Fruit fly (Drosophila melanogaster) whole organism, embryonic: ENCODE results near the gene Csk.

Experiments
- CG10543 ChIP-seq: fragments of 200-800 bp; sonication (Bioruptor generic); optimal IDR thresholded peaks from 3 replicates; lab custom pipeline; 2017; ENCODE audit warnings: missing biosample characterization, mild to moderate bottlenecking, missing genetic modification characterization, moderate library complexity
- CG10979 ChIP-seq: fragments of 200-800 bp; sonication (Bioruptor generic); optimal IDR thresholded peaks from 2 replicates; lab custom pipeline; 2018; ENCODE audit warnings: missing biosample characterization, mild to moderate bottlenecking, missing genetic modification characterization, moderate library complexity
- CG11247 ChIP-seq: fragments of 200-800 bp; sonication (Bioruptor generic); IDR thresholded peaks from 2 replicates; pipeline ENCODE4 v1.3.6; 2022; ENCODE audit warnings: missing biosample characterization, missing genetic modification characterization
- CG12155 ChIP-seq: fragments of 200-800 bp; sonication (Bioruptor generic); optimal IDR thresholded peaks from 3 replicates; lab custom pipeline; 2016; ENCODE audit warnings: missing biosample characterization, missing genetic modification characterization
- CG12744 ChIP-seq: fragments of 200-800 bp; sonication (Bioruptor generic); optimal IDR thresholded peaks from 2 replicates; lab custom pipeline; 2016; ENCODE audit warnings: missing biosample characterization, missing genetic modification characterization
- CG14441 ChIP-seq: fragments of 200-800 bp; sonication (Bioruptor generic); IDR thresholded peaks from 2 replicates; pipeline ENCODE4 v1.3.6; 2022; ENCODE audit warnings: missing biosample characterization, missing genetic modification characterization
- CG32772 ChIP-seq: fragments of 200-800 bp; sonication (Bioruptor generic); IDR thresholded peaks from 2 replicates; pipeline ENCODE4 v1.3.6; 2022; ENCODE audit warnings: missing biosample characterization, missing genetic modification characterization
- CG4730 ChIP-seq: fragments of 200-800 bp; sonication (Bioruptor generic); IDR thresholded peaks from 2 replicates; pipeline ENCODE4 v1.3.6; 2022; ENCODE audit warnings: missing biosample characterization, missing genetic modification characterization
- CG5180 ChIP-seq: fragments of 200-800 bp; sonication (Bioruptor generic); optimal IDR thresholded peaks from 3 replicates; lab custom pipeline; 2017; ENCODE audit warnings: missing biosample characterization, missing genetic modification characterization, mild to moderate bottlenecking, moderate library complexity, missing genetic modification reagents
- CG9609 ChIP-seq: fragments of 200-800 bp; sonication (Bioruptor generic); optimal IDR thresholded peaks from 3 replicates; lab custom pipeline; 2016; ENCODE audit warnings: missing biosample characterization, missing genetic modification characterization
- CkIIα-i1 ChIP-seq: fragments of 200-800 bp; sonication (Bioruptor generic); IDR thresholded peaks from 2 replicates; pipeline ENCODE4 v1.3.6; 2022; ENCODE audit warnings: missing biosample characterization, missing genetic modification characterization
- Deaf1 ChIP-seq: fragments of 200-800 bp; optimal IDR thresholded peaks from 3 replicates; lab custom pipeline; 2019; ENCODE audit warnings: missing biosample characterization, mild to moderate bottlenecking, missing genetic modification characterization, moderate library complexity
- Dek ChIP-seq: fragments of 200-800 bp; sonication (Bioruptor generic); optimal IDR thresholded peaks from 3 replicates; lab custom pipeline; 2019; ENCODE audit warnings: missing biosample characterization, mild to moderate bottlenecking, missing genetic modification characterization, moderate library complexity
- Dll ChIP-seq: fragments of 200-800 bp; sonication (Bioruptor generic); IDR thresholded peaks from 4 replicates; pipeline ENCODE4 v1.3.6; 2022; ENCODE audit warnings: missing biosample characterization, missing genetic modification characterization; ENCODE audit not compliant: partially characterized antibody
- Fer2 ChIP-seq: fragments of 200-800 bp; sonication (Bioruptor generic); optimal IDR thresholded peaks from 2 replicates; lab custom pipeline; 2018; ENCODE audit warnings: missing biosample characterization, mild to moderate bottlenecking, missing genetic modification characterization, moderate library complexity
- GATAe ChIP-seq: fragments of 200-800 bp; sonication (Bioruptor generic); conservative IDR thresholded peaks from 2 replicates; pipeline ENCODE4 v1.3.6; 2022; ENCODE audit warnings: missing biosample characterization, missing genetic modification characterization
- HLHmδ ChIP-seq: fragments of 200-800 bp; sonication (Bioruptor generic); optimal IDR thresholded peaks from 2 replicates; lab custom pipeline; 2018; ENCODE audit warnings: missing biosample characterization, mild to moderate bottlenecking, missing genetic modification characterization, moderate library complexity
- Hey ChIP-seq: fragments of 200-800 bp; sonication (Bioruptor generic); optimal IDR thresholded peaks from 3 replicates; lab custom pipeline; 2018; ENCODE audit warnings: missing biosample characterization, mild to moderate bottlenecking, missing genetic modification characterization
- Myb ChIP-seq: fragments of 200-800 bp; sonication (Bioruptor generic); optimal IDR thresholded peaks from 2 replicates; lab custom pipeline; 2016; ENCODE audit warnings: missing biosample characterization, missing genetic modification characterization
- NC2α ChIP-seq: fragments of 200-800 bp; sonication (Bioruptor generic); optimal IDR thresholded peaks from 2 replicates; lab custom pipeline; 2016; ENCODE audit warnings: missing biosample characterization, missing genetic modification characterization
- Nf-YC ChIP-seq: fragments of 200-800 bp; optimal IDR thresholded peaks from 3 replicates; lab custom pipeline; 2019; ENCODE audit warnings: missing biosample characterization, mild to moderate bottlenecking, missing genetic modification characterization, moderate library complexity
- Rx ChIP-seq: fragments of 200-800 bp; sonication (Bioruptor generic); IDR thresholded peaks from 2 replicates; pipeline ENCODE4 v1.3.6; 2022; ENCODE audit warnings: missing biosample characterization, missing genetic modification characterization
- Stat92E ChIP-seq, 3 experiments: fragments of >200 bp in 2 of 3; fragments of 200-800 bp in 1 of 3; sonication (Bioruptor generic) in 1 of 3; optimal IDR thresholded peaks; 2 replicates each; lab custom pipeline; 2017 to 2019; ENCODE audit warnings: missing biosample characterization in 3 of 3, missing genetic modification characterization in 3 of 3, mild to moderate bottlenecking in 1 of 3, moderate library complexity in 1 of 3
- Tbp ChIP-seq: fragments of >200 bp; optimal IDR thresholded peaks from 2 replicates; lab custom pipeline; 2018; ENCODE audit warnings: missing biosample characterization, missing genetic modification characterization
- Xbp1 ChIP-seq: fragments of 200-800 bp; sonication (Bioruptor generic); optimal IDR thresholded peaks from 3 replicates; lab custom pipeline; 2016; ENCODE audit warnings: missing biosample characterization, mild to moderate bottlenecking, missing genetic modification characterization
- ab ChIP-seq: fragments of 200-800 bp; sonication (Bioruptor generic); optimal IDR thresholded peaks from 2 replicates; lab custom pipeline; 2016; ENCODE audit warnings: missing biosample characterization, missing genetic modification characterization
- corto ChIP-seq: fragments of 200-800 bp; sonication (Bioruptor generic); optimal IDR thresholded peaks from 2 replicates; lab custom pipeline; 2016; ENCODE audit warnings: missing biosample characterization, mild to moderate bottlenecking, missing genetic modification characterization, moderate library complexity
- danr ChIP-seq: fragments of 200-800 bp; sonication (Bioruptor generic); IDR thresholded peaks from 2 replicates; pipeline ENCODE4 v1.3.6; 2022; ENCODE audit warnings: missing biosample characterization, missing genetic modification characterization
- dmrt11E ChIP-seq: fragments of 200-800 bp; sonication (Bioruptor generic); optimal IDR thresholded peaks from 3 replicates; lab custom pipeline; 2018; ENCODE audit warnings: missing biosample characterization, mild to moderate bottlenecking, missing genetic modification characterization, moderate library complexity
- ftz-f1 ChIP-seq: fragments of 200-800 bp; sonication (Bioruptor generic); optimal IDR thresholded peaks from 2 replicates; lab custom pipeline; 2016; ENCODE audit warnings: missing biosample characterization, missing genetic modification characterization
- grn ChIP-seq: fragments of 200-800 bp; sonication (Bioruptor generic); optimal IDR thresholded peaks from 3 replicates; lab custom pipeline; 2017; ENCODE audit warnings: missing biosample characterization, missing genetic modification characterization
- gt ChIP-seq: fragments of 200-800 bp; sonication (Bioruptor generic); IDR thresholded peaks from 2 replicates; pipeline ENCODE4 v1.3.6; 2022; ENCODE audit warnings: missing biosample characterization, missing genetic modification characterization
- ham ChIP-seq: fragments of 200-800 bp; sonication (Bioruptor generic); IDR thresholded peaks from 2 replicates; pipeline ENCODE4 v1.3.6; 2022; ENCODE audit warnings: missing biosample characterization, missing genetic modification characterization
- hbn ChIP-seq: fragments of 200-800 bp; sonication (Bioruptor generic); IDR thresholded peaks from 2 replicates; pipeline ENCODE4 v1.3.6; 2022; ENCODE audit warnings: missing biosample characterization, missing genetic modification characterization; ENCODE audit not compliant: partially characterized antibody
- inv ChIP-seq: fragments of 200-800 bp; sonication (Bioruptor generic); IDR thresholded peaks from 2 replicates; pipeline ENCODE4 v1.3.6; 2022; ENCODE audit warnings: missing biosample characterization, missing genetic modification characterization; ENCODE audit not compliant: partially characterized antibody
- nerfin-1 ChIP-seq: fragments of 200-800 bp; sonication (Bioruptor generic); optimal IDR thresholded peaks from 3 replicates; lab custom pipeline; 2019; ENCODE audit warnings: missing biosample characterization, mild to moderate bottlenecking, missing genetic modification characterization, moderate library complexity
- nerfin-2 ChIP-seq: fragments of 200-800 bp; sonication (Bioruptor generic); IDR thresholded peaks from 2 replicates; pipeline ENCODE4 v1.3.6; 2022; ENCODE audit warnings: missing biosample characterization, missing genetic modification characterization; ENCODE audit not compliant: partially characterized antibody
- nmo ChIP-seq: fragments of 200-800 bp; sonication (Bioruptor generic); optimal IDR thresholded peaks from 2 replicates; lab custom pipeline; 2018; ENCODE audit warnings: missing biosample characterization, mild to moderate bottlenecking, missing genetic modification characterization, moderate library complexity
- nom ChIP-seq: fragments of 200-800 bp; sonication (Bioruptor generic); optimal IDR thresholded peaks from 2 replicates; lab custom pipeline; 2017; ENCODE audit warnings: missing biosample characterization, missing genetic modification characterization, mild to moderate bottlenecking, moderate library complexity, missing genetic modification reagents
- oc ChIP-seq: fragments of 200-800 bp; sonication (Bioruptor generic); optimal IDR thresholded peaks from 2 replicates; lab custom pipeline; 2018; ENCODE audit warnings: missing biosample characterization, mild to moderate bottlenecking, missing genetic modification characterization, moderate library complexity
- pfk ChIP-seq: fragments of 200-800 bp; sonication (Bioruptor generic); optimal IDR thresholded peaks from 2 replicates; lab custom pipeline; 2018; ENCODE audit warnings: missing biosample characterization, mild to moderate bottlenecking, missing genetic modification characterization, moderate library complexity
- sc ChIP-seq, 3 experiments: fragments of >200 bp in 2 of 3; fragments of 200-800 bp in 1 of 3; sonication (Bioruptor generic) in 1 of 3; optimal IDR thresholded peaks; 2 replicates in 2 of 3; 3 replicates in 1 of 3; lab custom pipeline; 2017; ENCODE audit warnings: mild to moderate bottlenecking in 1 of 3, missing biosample characterization in 1 of 3, missing genetic modification characterization in 1 of 3, missing genetic modification reagents in 1 of 3
- sob ChIP-seq: fragments of 200-800 bp; sonication (Bioruptor generic); IDR thresholded peaks from 2 replicates; pipeline ENCODE4 v1.3.6; 2022; ENCODE audit warnings: missing biosample characterization, missing genetic modification characterization
- tgo ChIP-seq: fragments of 200-800 bp; sonication (Bioruptor generic); IDR thresholded peaks from 3 replicates; pipeline ENCODE4 v1.3.6; 2022; ENCODE audit warnings: missing biosample characterization, missing genetic modification characterization
- trh ChIP-seq: fragments of 200-800 bp; sonication (Bioruptor generic); optimal IDR thresholded peaks from 2 replicates; lab custom pipeline; 2016; ENCODE audit warnings: missing biosample characterization, missing genetic modification characterization
- unc-4 ChIP-seq: fragments of 200-800 bp; sonication (Bioruptor generic); IDR thresholded peaks from 2 replicates; pipeline ENCODE4 v1.3.6; 2022; ENCODE audit warnings: missing biosample characterization, missing genetic modification characterization; ENCODE audit not compliant: partially characterized antibody
- wor ChIP-seq: fragments of 200-800 bp; sonication (Bioruptor generic); IDR thresholded peaks from 2 replicates; pipeline ENCODE4 v1.3.6; 2022; ENCODE audit warnings: missing biosample characterization, missing genetic modification characterization
- zfh2 ChIP-seq: fragments of 200-800 bp; sonication (Bioruptor generic); optimal IDR thresholded peaks from 2 replicates; lab custom pipeline; 2016; ENCODE audit warnings: missing biosample characterization, missing genetic modification characterization

The Csk gene

DNA sequence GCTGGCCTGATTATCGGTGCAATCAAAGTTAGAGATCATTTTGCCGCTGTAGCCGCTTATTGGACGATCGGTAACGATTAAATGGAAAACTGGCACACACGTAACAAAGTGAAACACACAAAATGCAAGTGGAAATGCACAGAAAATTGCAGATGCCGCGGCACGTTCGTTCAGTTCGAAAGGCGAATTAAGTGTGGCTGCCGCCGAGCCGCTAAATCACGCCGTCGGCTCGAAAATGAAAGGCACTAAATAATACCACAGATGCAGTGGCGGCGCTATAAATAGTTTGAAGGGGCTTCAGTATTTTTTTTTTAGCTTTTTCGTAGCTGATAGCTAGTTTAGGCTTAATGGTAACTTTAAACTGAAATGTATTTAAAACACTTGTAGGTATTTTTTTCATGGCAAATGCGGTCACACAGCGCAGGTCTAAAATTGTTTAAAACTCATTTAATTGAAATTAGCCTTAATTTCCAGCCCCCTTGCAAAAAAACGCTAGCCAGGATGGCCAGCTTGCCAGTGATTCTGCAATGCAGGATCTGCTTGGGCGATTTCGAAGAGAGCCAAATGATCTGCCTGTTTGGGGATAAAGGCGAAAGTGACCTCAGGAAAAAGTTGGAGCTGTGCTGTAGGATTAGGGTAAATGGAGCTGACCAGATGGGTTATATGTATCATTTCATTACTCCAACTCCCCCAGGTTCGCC, 30.6 kb downstream of the Csk start, which contains the start of the genes Jupiter and CG14710:
Gene Jupiter (minus strand): TSS at position 198 of the 701 bp plus-strand sequence.
Gene CG14710 (plus strand): TSS at position 382 of the 701 bp plus-strand sequence.
- TF ChIP-seq Tbp (GFP tag; lab: Kevin White, UChicago) (peak; percentile 53), CG5180 (no peak), inv (GFP tag; lab: Robert Waterston, UW) (no peak), ftz-f1 (GFP tag; lab: Kevin White, UChicago) (peak; percentile 48), Stat92E (GFP tag; optimal IDR thresholded peaks at IDR 0.05; lab: Kevin White, UChicago) (peak in 1 of 3 experiments; percentile 47), sob (GFP tag; lab: Robert Waterston, UW) (peak; percentile 78), ham (GFP tag; lab: Robert Waterston, UW) (no peak), nmo (GFP tag; lab: Kevin White, UChicago) (peak; percentile 81), Nf-YC (peak; percentile 58), grn (peak; percentile 23), unc-4 (GFP tag; lab: Robert Waterston, UW) (0 out of 2 replicates have a peak, but pooled peaks have one; percentile 30), sc (optimal IDR thresholded peaks at IDR 0.05; lab: Kevin White, UChicago) (no peak), sc (GFP tag; optimal IDR thresholded peaks at IDR 0.05; lab: Kevin White, UChicago) (no peak), tgo (GFP tag; lab: Robert Waterston, UW) (peak; percentile 48; the same call in 1 of the 3 replicates), CG4730 (no peak), dmrt11E (tag; lab: Kevin White, UChicago) (peak; percentile 53), CG12744 (GFP tag; lab: Kevin White, UChicago) (peak; percentile 58), CkIIα-i1 (GFP tag; lab: Robert Waterston, UW) (no peak), Deaf1 (tag; lab: Kevin White, UChicago) (peak; percentile 32), Fer2 (tag; lab: Kevin White, UChicago) (peak; percentile 41), nerfin-2 (GFP tag; lab: Robert Waterston, UW) (no peak), CG10979 (tag; lab: Kevin White, UChicago) (peak; percentile 30), Dek (tag; lab: Kevin White, UChicago) (peak; percentile 66), nerfin-1 (tag; lab: Kevin White, UChicago) (peak; percentile 32), oc (tag; lab: Kevin White, UChicago) (peak; percentile 70), pfk (GFP tag; lab: Kevin White, UChicago) (peak; percentile 39), CG11247 (peak; percentile 77), Myb (GFP tag; lab: Kevin White, UChicago) (peak; percentile 88), gt (no peak), CG14441 (peak; percentile 66), Xbp1 (peak; percentile 86), danr (GFP tag; lab: Robert Waterston, UW) (0 out of 2 replicates have a peak, but pooled peaks have one; percentile 6), wor (GFP tag; lab: Robert Waterston, UW) (no peak), zfh2 (GFP tag; lab: Kevin White, UChicago) (peak; percentile 85), Dll (GFP tag; lab: Robert Waterston, UW) (peak; percentile 40; the same call in 1 of the 4 replicates), CG12155 (GFP tag; lab: Kevin White, UChicago) (peak; percentile 72), hbn (GFP tag; lab: Robert Waterston, UW) (no peak), GATAe (GFP tag; lab: Robert Waterston, UW) (no peak), CG32772 (GFP tag; lab: Robert Waterston, UW) (peak; percentile 68), Rx (GFP tag; lab: Robert Waterston, UW) (peak; percentile 38; the same call in 1 of the 2 replicates), Hey (tag; lab: Kevin White, UChicago) (no peak), HLHmδ (peak; percentile 48), corto (GFP tag; lab: Kevin White, UChicago) (no peak), nom (GFP tag; lab: Kevin White, UChicago) (peak; percentile 70), ab (GFP tag; lab: Kevin White, UChicago) (peak; percentile 31), trh (GFP tag; lab: Kevin White, UChicago) (peak; percentile 10), CG9609 (GFP tag; lab: Kevin White, UChicago) (peak; percentile 77), CG10543 (GFP tag; lab: Kevin White, UChicago) (peak; percentile 61), NC2α (peak; percentile 65)
